Worm (Caenorhabditis elegans) whole organism, young adult: ENCODE measurements around the gene dpy-2.
A peak's percentile ranks its signal among the peaks of the same experiment; 100 is the strongest.

Experiments used
- C06A6.2 ChIP-seq: fragments of 200-800 bp; sonication (Bioruptor generic); conservative IDR thresholded peaks from 2 replicates; pipeline ENCODE4 v1.3.6; 2022; ENCODE audit warnings: missing genetic modification characterization, missing compliant biosample characterization
- C17E4.6 ChIP-seq: fragments of 200-800 bp; sonication (Bioruptor generic); IDR thresholded peaks from 2 replicates; pipeline ENCODE4 v1.3.6; 2022; ENCODE audit warnings: missing genetic modification reagents, missing genetic modification characterization, missing compliant biosample characterization
- F52B5.7 ChIP-seq: sonication (generic microtip); optimal IDR thresholded peaks from 2 replicates; lab custom pipeline; 2016; ENCODE audit warnings: mild to moderate bottlenecking, missing genetic modification characterization, missing compliant biosample characterization
- F55B11.4 ChIP-seq: sonication (generic microtip); optimal IDR thresholded peaks from 2 replicates; lab custom pipeline; 2016; ENCODE audit warnings: missing compliant biosample characterization, missing genetic modification characterization, borderline replicate concordance; ENCODE audit not compliant: insufficient read depth
- F57A8.1 ChIP-seq: fragments of 200-800 bp; sonication (Bioruptor generic); optimal IDR thresholded peaks from 2 replicates; lab custom pipeline; 2018; ENCODE audit warnings: mild to moderate bottlenecking, missing genetic modification characterization, moderate library complexity, missing compliant biosample characterization
- F57C9.4 ChIP-seq: sonication (generic microtip); optimal IDR thresholded peaks from 2 replicates; lab custom pipeline; 2017; ENCODE audit warnings: mild to moderate bottlenecking, missing genetic modification characterization, missing compliant biosample characterization
- T26A5.8 ChIP-seq: sonication (generic microtip); optimal IDR thresholded peaks from 2 replicates; lab custom pipeline; 2016; ENCODE audit warnings: missing genetic modification characterization, missing compliant biosample characterization
- Y67H2A.10 ChIP-seq: fragments of 200-800 bp; sonication (Bioruptor generic); conservative IDR thresholded peaks from 2 replicates; pipeline ENCODE4 v1.3.6; 2022; ENCODE audit warnings: missing genetic modification reagents, missing genetic modification characterization, missing compliant biosample characterization
- aptf-2 ChIP-seq: fragments of 200-800 bp; sonication (Bioruptor generic); conservative IDR thresholded peaks from 2 replicates; pipeline ENCODE4 v1.3.6; 2022; ENCODE audit warnings: missing genetic modification reagents, missing genetic modification characterization, missing compliant biosample characterization
- athp-1 ChIP-seq: sonication (generic microtip); optimal IDR thresholded peaks from 2 replicates; lab custom pipeline; 2017; ENCODE audit warnings: mild to moderate bottlenecking, missing genetic modification characterization, missing compliant biosample characterization
- bed-1 ChIP-seq: fragments of 200-800 bp; sonication (Bioruptor generic); IDR thresholded peaks from 2 replicates; pipeline ENCODE4 v1.3.6; 2022; ENCODE audit warnings: missing genetic modification reagents, missing genetic modification characterization, missing compliant biosample characterization
- ceh-40 ChIP-seq: fragments of 200-800 bp; sonication (Bioruptor generic); IDR thresholded peaks from 2 replicates; pipeline ENCODE4 v1.3.6; 2022; ENCODE audit warnings: missing genetic modification characterization, missing compliant biosample characterization
- ceh-58 ChIP-seq: fragments of 200-800 bp; sonication (Bioruptor generic); IDR thresholded peaks from 2 replicates; pipeline ENCODE4 v1.3.6; 2022; ENCODE audit warnings: missing genetic modification characterization, missing compliant biosample characterization
- ceh-91 ChIP-seq: fragments of 200-800 bp; sonication (Bioruptor generic); IDR thresholded peaks from 2 replicates; pipeline ENCODE4 v1.3.6; 2022; ENCODE audit warnings: missing genetic modification reagents, missing genetic modification characterization, missing compliant biosample characterization
- chd-7 ChIP-seq: sonication (generic microtip); optimal IDR thresholded peaks from 2 replicates; lab custom pipeline; 2016; ENCODE audit warnings: mild to moderate bottlenecking, missing genetic modification characterization, moderate library complexity, missing compliant biosample characterization
- die-1 ChIP-seq: sonication (generic microtip); optimal IDR thresholded peaks from 2 replicates; lab custom pipeline; 2016; ENCODE audit warnings: missing genotype, mild to moderate bottlenecking, missing genetic modification characterization, missing compliant biosample characterization
- egl-18 ChIP-seq: fragments of 200-800 bp; sonication (Bioruptor generic); IDR thresholded peaks from 2 replicates; pipeline ENCODE4 v1.3.6; 2022; ENCODE audit warnings: missing genetic modification reagents, missing genetic modification characterization, missing compliant biosample characterization
- egrh-3 ChIP-seq: fragments of 200-800 bp; sonication (Bioruptor generic); IDR thresholded peaks from 2 replicates; pipeline ENCODE4 v1.3.6; 2022; ENCODE audit warnings: missing genetic modification reagents, missing genetic modification characterization, missing compliant biosample characterization
- ets-4 ChIP-seq: fragments of 200-800 bp; sonication (Bioruptor generic); optimal IDR thresholded peaks from 2 replicates; lab custom pipeline; 2018; ENCODE audit warnings: mild to moderate bottlenecking, missing genetic modification characterization, missing compliant biosample characterization
- hlh-12 ChIP-seq: sonication (generic microtip); optimal IDR thresholded peaks from 2 replicates; lab custom pipeline; 2016; ENCODE audit warnings: missing genetic modification characterization, missing compliant biosample characterization
- hmg-1.2 ChIP-seq: fragments of 200-800 bp; sonication (Bioruptor generic); IDR thresholded peaks from 2 replicates; pipeline ENCODE4 v1.3.6; 2022; ENCODE audit warnings: missing genetic modification reagents, missing genetic modification characterization, missing compliant biosample characterization
- hmg-20 ChIP-seq: fragments of 200-800 bp; sonication (Bioruptor generic); IDR thresholded peaks from 2 replicates; pipeline ENCODE4 v1.3.6; 2022; ENCODE audit warnings: missing genetic modification reagents, missing genetic modification characterization, missing compliant biosample characterization
- madf-8 ChIP-seq: fragments of 200-800 bp; sonication (Bioruptor generic); conservative IDR thresholded peaks from 2 replicates; pipeline ENCODE4 v1.3.6; 2022; ENCODE audit warnings: missing genetic modification reagents, missing genetic modification characterization, missing compliant biosample characterization
- mcd-1 ChIP-seq: fragments of 200-800 bp; sonication (Bioruptor generic); IDR thresholded peaks from 2 replicates; pipeline ENCODE4 v1.3.6; 2022; ENCODE audit warnings: missing genetic modification reagents, missing genetic modification characterization, missing compliant biosample characterization
- nhr-179 ChIP-seq: sonication (generic microtip); optimal IDR thresholded peaks from 2 replicates; lab custom pipeline; 2016; ENCODE audit warnings: mild to moderate bottlenecking, missing genetic modification characterization, missing compliant biosample characterization
- nhr-80 ChIP-seq: sonication (generic microtip); optimal IDR thresholded peaks from 2 replicates; lab custom pipeline; 2016; ENCODE audit warnings: missing genetic modification characterization, missing compliant biosample characterization
- nhr-90 ChIP-seq: sonication (generic microtip); optimal IDR thresholded peaks from 2 replicates; lab custom pipeline; 2016; ENCODE audit warnings: missing genotype, mild to moderate bottlenecking, missing genetic modification characterization, missing compliant biosample characterization
- rpc-1 ChIP-seq, 2 experiments: fragments of 150-350 bp in 1 of 2; sonication (generic microtip) in 1 of 2; optimal IDR thresholded peaks; 2 replicates each; lab custom pipeline; 2014 to 2018; ENCODE audit warnings: missing biosample characterization in 1 of 2, missing genetic modification characterization in 1 of 2, missing genetic modification reagents in 1 of 2, missing genotype in 1 of 2
- sdz-38 ChIP-seq: sonication (generic microtip); optimal IDR thresholded peaks from 2 replicates; lab custom pipeline; 2016; ENCODE audit warnings: missing genotype, missing genetic modification characterization, missing compliant biosample characterization
- sptf-2 ChIP-seq: fragments of 200-800 bp; sonication (Bioruptor generic); optimal IDR thresholded peaks from 2 replicates; lab custom pipeline; 2018; ENCODE audit warnings: mild to moderate bottlenecking, missing genetic modification characterization, missing compliant biosample characterization
- ztf-22 ChIP-seq: fragments of 200-800 bp; sonication (Bioruptor generic); optimal IDR thresholded peaks from 2 replicates; lab custom pipeline; 2018; ENCODE audit warnings: mild to moderate bottlenecking, missing genetic modification characterization, moderate library complexity, missing compliant biosample characterization
- ztf-25 ChIP-seq: fragments of 200-800 bp; sonication (Bioruptor generic); IDR thresholded peaks from 2 replicates; pipeline ENCODE4 v1.3.6; 2022; ENCODE audit warnings: missing genetic modification reagents, missing genetic modification characterization, missing compliant biosample characterization
- ztf-26 ChIP-seq: sonication (generic microtip); optimal IDR thresholded peaks from 2 replicates; lab custom pipeline; 2017; ENCODE audit warnings: missing genetic modification characterization, missing compliant biosample characterization

The dpy-2 gene

DNA sequence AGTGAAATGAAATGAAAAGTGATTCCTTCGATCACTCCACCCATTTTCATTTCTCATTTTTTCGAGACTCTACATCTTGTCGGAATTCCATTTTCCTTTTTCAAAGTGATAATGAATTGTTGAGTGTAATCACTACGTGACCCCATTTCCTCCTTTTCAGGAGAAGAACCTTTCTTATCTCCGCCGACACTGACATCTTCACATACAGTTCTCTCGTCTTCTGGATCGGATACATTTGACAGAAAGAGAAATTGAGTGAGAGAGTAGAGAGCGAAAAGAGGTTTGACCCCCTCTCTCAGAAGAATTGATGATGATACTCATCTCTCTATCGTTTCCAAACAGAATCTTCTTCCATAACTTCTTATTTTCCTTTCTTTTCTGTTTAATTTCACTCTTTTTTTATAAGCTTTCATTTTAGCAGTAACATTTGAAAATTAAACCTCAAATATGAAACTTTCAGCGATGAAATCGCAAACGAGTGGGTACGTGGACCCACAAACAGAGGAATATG is at the start of gene dpy-2:
Gene dpy-2, plus strand, starts transcription at position 461 of the 511 bp plus-strand sequence.
- TF ChIP-seq C17E4.6 (GFP tag; lab: Robert Waterston, UW) (no peak), madf-8 (no peak), F55B11.4 (tag; lab: Kevin White, UChicago) (no peak), ceh-40 (no peak), hlh-12 (tag; lab: Kevin White, UChicago) (no peak), nhr-90 (tag; lab: Kevin White, UChicago) (no peak), sdz-38 (no peak)

DNA sequence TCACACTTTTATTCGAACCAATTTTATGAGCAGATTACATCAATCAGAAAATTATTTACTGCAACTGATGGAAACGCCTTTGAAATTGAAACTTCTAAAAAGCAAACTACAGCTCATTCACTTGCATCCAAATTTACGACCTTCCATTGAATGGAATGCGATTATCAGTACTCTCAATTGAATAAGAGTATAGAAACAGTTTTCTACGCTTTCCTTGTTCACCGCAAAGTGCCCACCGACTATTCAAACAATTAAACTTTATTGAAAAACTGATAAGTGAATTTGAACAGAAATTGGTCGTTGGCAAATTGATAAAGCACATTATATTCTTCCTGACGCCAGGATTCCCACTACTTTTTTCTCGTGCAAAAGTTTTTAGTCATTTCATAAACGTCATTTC is 48.2 kb upstream of the dpy-2 start:
- TF ChIP-seq egrh-3 (GFP tag; lab: Robert Waterston, UW) (no peak), nhr-80 (tag; lab: Kevin White, UChicago) (peak; percentile 79), bed-1 (GFP tag; lab: Robert Waterston, UW) (no peak)

DNA sequence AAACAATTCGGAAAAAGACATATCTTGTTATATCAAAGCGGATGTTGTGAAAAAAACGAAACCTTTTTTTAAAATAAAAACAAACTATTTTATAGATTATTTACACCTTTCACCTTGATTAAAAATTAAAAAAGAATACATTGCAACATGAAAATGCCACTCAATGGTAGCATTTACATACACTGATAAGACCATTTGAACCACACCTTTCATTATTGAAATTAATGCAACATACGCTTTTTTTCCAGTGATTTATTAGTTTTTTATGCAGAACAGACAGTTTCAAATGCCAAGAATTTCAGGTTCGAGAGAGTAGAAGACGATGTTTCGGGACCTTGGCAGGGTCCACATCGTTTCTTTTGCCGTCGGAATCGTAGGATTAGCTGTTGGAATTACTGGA is 47.5 kb upstream of the dpy-2 start, which contains the start of gene T19D12.1:
Gene T19D12.1, plus strand, starts transcription at position 301 of the 400 bp plus-strand sequence.
- no peak for TF ChIP-seq nhr-179 (tag; lab: Kevin White, UChicago)
- no peak for TF ChIP-seq Y67H2A.10 (GFP tag; lab: Robert Waterston, UW)
- no peak for TF ChIP-seq aptf-2
- no peak for TF ChIP-seq die-1 (tag; lab: Kevin White, UChicago)
- TF ChIP-seq egl-18 (GFP tag; lab: Robert Waterston, UW) = no peak
- TF ChIP-seq mcd-1 (GFP tag; lab: Robert Waterston, UW) = no peak
- no peak for TF ChIP-seq T26A5.8
- no peak for TF ChIP-seq rpc-1 (optimal IDR thresholded peaks at IDR 0.05; lab: Kevin White, UChicago)
- no peak for TF ChIP-seq rpc-1 (tag; optimal IDR thresholded peaks at IDR 0.05; lab: Kevin White, UChicago)
- TF ChIP-seq C06A6.2 (GFP tag; lab: Robert Waterston, UW) = no peak
- no peak for TF ChIP-seq hmg-1.2
- no peak for TF ChIP-seq ceh-58 (GFP tag; lab: Robert Waterston, UW)
- no peak for TF ChIP-seq ztf-26 (tag; lab: Kevin White, UChicago)

DNA sequence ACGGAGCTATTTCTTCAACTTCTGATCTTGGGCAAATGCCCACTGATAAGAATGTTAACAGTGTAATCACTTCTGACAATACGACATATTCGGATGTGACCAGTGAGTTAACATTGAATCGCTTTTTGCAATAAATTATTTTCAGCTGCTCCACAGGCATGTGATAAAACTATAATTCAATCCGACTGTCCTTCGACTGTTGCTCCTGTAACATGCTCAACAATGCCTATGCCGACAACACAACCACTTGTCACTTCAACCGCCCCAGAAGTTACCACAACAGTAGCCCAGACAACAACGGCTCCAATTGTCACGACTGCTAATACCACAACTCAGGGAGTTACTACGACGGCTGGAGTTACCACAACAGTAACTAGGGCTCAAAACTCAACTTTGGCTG is 46.6 kb upstream of the dpy-2 start:
- no peak for TF ChIP-seq F52B5.7
- TF ChIP-seq ztf-25 (GFP tag; lab: Robert Waterston, UW) = no peak
- no peak for TF ChIP-seq sdz-38
- TF ChIP-seq, all 124 proteins: peak for 0

DNA sequence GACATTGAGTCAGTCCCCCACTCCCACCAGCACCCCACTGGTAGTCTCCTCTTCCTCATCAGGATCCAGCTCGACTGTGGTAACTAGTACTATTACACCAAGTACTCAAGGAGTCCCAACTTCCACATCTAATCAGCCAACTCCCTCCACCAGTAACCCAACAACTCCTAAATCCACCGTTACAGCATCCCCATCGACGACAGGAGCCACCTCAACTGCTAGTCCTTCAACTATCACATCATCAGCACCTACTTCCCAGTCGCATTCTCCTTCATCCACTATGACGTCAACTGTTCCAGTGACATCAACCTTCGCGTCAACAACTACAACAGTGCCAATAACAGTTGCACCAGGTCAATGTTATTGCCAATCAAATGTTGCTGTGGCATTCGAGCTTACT is 45.6 kb upstream of the dpy-2 start:
- TF ChIP-seq egrh-3 (GFP tag; lab: Robert Waterston, UW) (no peak), athp-1 (tag; lab: Kevin White, UChicago) (no peak), hmg-1.2 (no peak), ceh-91 (no peak), chd-7 (tag; lab: Kevin White, UChicago) (no peak), ceh-40 (no peak), F57C9.4 (tag; lab: Kevin White, UChicago) (no peak), ztf-22 (GFP tag; lab: Kevin White, UChicago) (no peak), sptf-2 (GFP tag; lab: Kevin White, UChicago) (no peak), F57A8.1 (no peak), ets-4 (GFP tag; lab: Kevin White, UChicago) (no peak), hmg-20 (no peak)
- TF ChIP-seq, all 124 proteins: peak for 0
